Worm (Caenorhabditis elegans) whole organism, mixed stage, embryonic: ENCODE results near the gene daf-5.
"Not testable (repeated sequence)": the region's sequence is repeated elsewhere in the genome, so short reads cannot be mapped to it uniquely, and the experiment has no call there.

Experiments used
- M03D4.4 ChIP-seq: sonication (generic microtip); optimal IDR thresholded peaks from 2 replicates; lab custom pipeline; 2017; ENCODE audit warnings: mild to moderate bottlenecking, missing genetic modification characterization, missing compliant biosample characterization
- blmp-1 ChIP-seq: fragments of 150-350 bp; optimal IDR thresholded peaks from 2 replicates; lab custom pipeline; 2014; ENCODE audit warnings: missing biosample characterization, missing genetic modification characterization
- ceh-39 ChIP-seq: fragments of 150-350 bp; optimal IDR thresholded peaks from 2 replicates; lab custom pipeline; 2014; ENCODE audit warnings: missing biosample characterization, missing genetic modification characterization
- ceh-43 ChIP-seq: fragments of 200-800 bp; sonication (Bioruptor generic); optimal IDR thresholded peaks from 2 replicates; lab custom pipeline; 2018; ENCODE audit warnings: mild to moderate bottlenecking, missing genetic modification characterization, moderate library complexity, missing compliant biosample characterization
- ces-1 ChIP-seq: fragments of 150-350 bp; optimal IDR thresholded peaks from 2 replicates; lab custom pipeline; 2014; ENCODE audit warnings: missing biosample characterization, missing genetic modification reagents, missing genetic modification characterization
- cnd-1 ChIP-seq: fragments of 200-800 bp; sonication (Bioruptor generic); optimal IDR thresholded peaks from 2 replicates; lab custom pipeline; 2018; ENCODE audit warnings: mild to moderate bottlenecking, missing genetic modification characterization, missing compliant biosample characterization
- drap-1 ChIP-seq: fragments of 200-800 bp; sonication (Bioruptor generic); optimal IDR thresholded peaks from 3 replicates; lab custom pipeline; 2018; ENCODE audit warnings: mild to moderate bottlenecking, missing genetic modification characterization, missing compliant biosample characterization
- elt-1 ChIP-seq: sonication (generic microtip); optimal IDR thresholded peaks from 2 replicates; lab custom pipeline; 2017; ENCODE audit warnings: missing genetic modification characterization, mild to moderate bottlenecking, missing compliant biosample characterization, antibody characterized with exemption, moderate library complexity, borderline replicate concordance; ENCODE audit not compliant: insufficient read depth
- elt-3 ChIP-seq: fragments of 150-350 bp; optimal IDR thresholded peaks from 2 replicates; lab custom pipeline; 2014; ENCODE audit warnings: missing biosample characterization, missing genetic modification characterization
- flh-1 ChIP-seq: fragments of 200-800 bp; sonication (Bioruptor generic); optimal IDR thresholded peaks from 2 replicates; lab custom pipeline; 2018; ENCODE audit warnings: mild to moderate bottlenecking, missing genetic modification characterization, moderate library complexity, missing compliant biosample characterization
- ham-2 ChIP-seq: fragments of 200-800 bp; sonication (Bioruptor generic); optimal IDR thresholded peaks from 2 replicates; lab custom pipeline; 2018; ENCODE audit warnings: mild to moderate bottlenecking, missing genetic modification characterization, missing compliant biosample characterization
- hlh-1 ChIP-seq: fragments of 150-350 bp; optimal IDR thresholded peaks from 2 replicates; lab custom pipeline; 2014; ENCODE audit warnings: missing biosample characterization, missing genetic modification reagents, missing genetic modification characterization
- lin-13 ChIP-seq: fragments of 150-350 bp; optimal IDR thresholded peaks from 2 replicates; lab custom pipeline; 2014; ENCODE audit warnings: missing biosample characterization, missing genetic modification characterization
- lin-32 ChIP-seq: fragments of 200-800 bp; sonication (Bioruptor generic); optimal IDR thresholded peaks from 2 replicates; lab custom pipeline; 2018; ENCODE audit warnings: mild to moderate bottlenecking, missing genetic modification characterization, missing compliant biosample characterization
- mab-5 ChIP-seq: fragments of 150-350 bp; optimal IDR thresholded peaks from 2 replicates; lab custom pipeline; 2014; ENCODE audit warnings: missing biosample characterization, missing genetic modification characterization
- mls-2 ChIP-seq: sonication (generic microtip); optimal IDR thresholded peaks from 2 replicates; lab custom pipeline; 2016; ENCODE audit warnings: mild to moderate bottlenecking, missing genetic modification characterization, moderate library complexity, missing compliant biosample characterization
- nhr-12 ChIP-seq: fragments of 150-350 bp; optimal IDR thresholded peaks from 2 replicates; lab custom pipeline; 2014; ENCODE audit warnings: missing biosample characterization, missing genetic modification characterization
- nhr-2 ChIP-seq: fragments of 150-350 bp; optimal IDR thresholded peaks from 2 replicates; lab custom pipeline; 2014; ENCODE audit warnings: missing biosample characterization, missing genetic modification characterization
- nhr-237 ChIP-seq: fragments of 150-350 bp; optimal IDR thresholded peaks from 2 replicates; lab custom pipeline; 2014; ENCODE audit warnings: missing biosample characterization, missing genetic modification characterization
- nhr-76 ChIP-seq: sonication (generic microtip); optimal IDR thresholded peaks from 2 replicates; lab custom pipeline; 2017; ENCODE audit warnings: missing biosample characterization, missing genetic modification characterization
- pha-4 ChIP-seq: fragments of 150-350 bp; optimal IDR thresholded peaks from 2 replicates; lab custom pipeline; 2018; ENCODE audit warnings: missing biosample characterization, missing genetic modification reagents, missing genetic modification characterization
- sem-2 ChIP-seq: fragments of 200-800 bp; sonication (Bioruptor generic); optimal IDR thresholded peaks from 2 replicates; lab custom pipeline; 2018; ENCODE audit warnings: mild to moderate bottlenecking, missing genetic modification characterization, missing compliant biosample characterization
- sptf-1 ChIP-seq: sonication (generic microtip); optimal IDR thresholded peaks from 2 replicates; lab custom pipeline; 2017; ENCODE audit warnings: mild to moderate bottlenecking, missing genetic modification characterization, moderate library complexity, missing compliant biosample characterization
- tbx-8 ChIP-seq: fragments of 200-800 bp; sonication (Bioruptor generic); optimal IDR thresholded peaks from 2 replicates; lab custom pipeline; 2018; ENCODE audit warnings: mild to moderate bottlenecking, missing genetic modification characterization, moderate library complexity, missing compliant biosample characterization
- unc-120 ChIP-seq: sonication (generic microtip); optimal IDR thresholded peaks from 2 replicates; lab custom pipeline; 2017; ENCODE audit warnings: missing genetic modification characterization, missing compliant biosample characterization; ENCODE audit not compliant: poor library complexity, severe bottlenecking
- unc-39 ChIP-seq: fragments of 150-350 bp; optimal IDR thresholded peaks from 2 replicates; lab custom pipeline; 2014; ENCODE audit warnings: missing biosample characterization, missing genetic modification characterization
- unc-62 ChIP-seq: fragments of 150-350 bp; optimal IDR thresholded peaks from 2 replicates; lab custom pipeline; 2014; ENCODE audit warnings: missing biosample characterization, missing genetic modification reagents, missing genetic modification characterization
- ztf-11 ChIP-seq: fragments of 150-350 bp; optimal IDR thresholded peaks from 2 replicates; lab custom pipeline; 2014; ENCODE audit warnings: missing biosample characterization, missing genetic modification characterization

daf-5 gene

DNA sequence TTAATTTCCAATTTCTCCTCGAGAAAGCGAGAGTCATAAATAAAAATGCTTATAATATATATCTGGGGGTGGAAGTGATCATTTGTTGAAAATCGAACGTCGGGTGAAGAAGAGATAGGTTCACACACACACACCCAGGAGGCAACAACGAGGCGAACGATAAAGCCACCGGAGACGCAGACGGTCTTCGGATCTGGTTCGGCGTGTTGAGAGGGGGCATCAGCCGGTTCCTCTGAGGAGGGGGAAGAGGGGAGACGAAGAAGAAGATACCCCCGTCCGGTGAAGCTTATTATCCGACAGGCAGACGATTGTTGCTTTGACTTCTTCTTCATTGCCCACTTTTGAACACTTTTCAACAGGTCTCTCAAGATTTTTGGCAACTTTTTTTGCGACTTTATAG, 47.3 kb downstream of the daf-5 start:
- no peak for TF ChIP-seq hlh-1
- TF ChIP-seq ham-2 (GFP tag; lab: Kevin White, UChicago), result peak; percentile 53
- no peak for TF ChIP-seq unc-120 (tag; lab: Kevin White, UChicago)
- TF ChIP-seq cnd-1 (tag; lab: Kevin White, UChicago), result no peak
- no peak for TF ChIP-seq blmp-1 (tag; lab: Kevin White, UChicago)
- no peak for TF ChIP-seq sptf-1 (tag; lab: Kevin White, UChicago)
- TF ChIP-seq, all 35 proteins: peak for 1

DNA sequence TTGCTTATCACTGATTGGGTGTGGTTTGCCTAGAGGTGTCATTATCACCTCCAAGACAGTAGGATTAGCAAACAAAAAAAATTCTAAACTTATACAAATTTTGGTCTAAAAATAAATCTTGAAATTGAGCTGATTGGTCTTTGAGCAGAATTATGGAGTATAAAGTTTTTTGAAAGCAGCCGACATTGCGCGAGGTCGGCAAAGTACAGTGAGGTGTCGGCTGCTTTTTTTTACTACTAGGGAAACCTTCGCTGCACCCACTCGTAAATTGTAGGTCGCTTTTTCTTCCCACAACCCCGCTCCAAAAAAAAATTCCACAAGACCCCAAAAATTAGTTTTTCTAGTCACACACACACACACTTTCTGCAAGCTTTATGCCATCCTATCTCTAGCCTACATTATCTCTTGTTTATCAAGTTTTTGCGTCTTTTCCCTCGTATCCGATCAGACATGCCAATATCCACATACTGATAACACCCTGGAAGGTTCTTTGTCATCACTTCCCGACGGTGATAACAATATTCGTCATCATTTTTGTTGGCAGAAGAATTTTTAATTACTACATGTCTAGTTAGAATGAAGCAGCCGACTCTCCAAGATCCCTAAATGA, 48.2 kb downstream of the daf-5 start:
- TF ChIP-seq elt-3 (tag; lab: Kevin White, UChicago) (peak; percentile 68), drap-1 (GFP tag; lab: Kevin White, UChicago) (no peak), pha-4 (tag; lab: Kevin White, UChicago) (no peak)
- TF ChIP-seq, all 35 proteins: peak for 1

DNA sequence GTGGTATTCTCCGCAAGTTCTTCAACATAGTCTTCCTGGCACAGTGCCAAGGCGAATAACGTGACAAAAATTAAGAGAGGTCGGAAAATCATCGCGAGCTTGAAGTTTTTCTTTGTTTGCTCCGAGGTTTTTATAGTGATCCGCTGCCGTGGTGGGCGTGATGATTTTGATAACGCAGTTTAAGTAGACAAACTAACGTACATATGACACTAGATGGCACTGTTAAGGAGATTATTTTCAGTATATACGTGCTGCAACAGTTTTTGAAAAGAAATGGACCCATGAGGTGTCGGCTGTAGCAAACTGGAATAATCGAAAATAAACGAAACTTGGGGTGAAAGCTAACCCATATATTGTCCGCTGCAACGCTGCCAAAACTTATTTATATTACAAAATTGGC, 49.9 kb downstream of the daf-5 start, which contains the start of gene F01D5.5:
Gene F01D5.5 (minus strand): TSS at position 101 of the 400 bp plus-strand sequence.
- no peak for TF ChIP-seq nhr-2 (tag; lab: Kevin White, UChicago)
- no peak for TF ChIP-seq nhr-76 (tag; lab: Kevin White, UChicago)
- TF ChIP-seq ceh-43 (GFP tag; lab: Kevin White, UChicago), result no peak
- TF ChIP-seq unc-62 (GFP tag; lab: Kevin White, UChicago), result no peak
- TF ChIP-seq lin-13, result no peak
- no peak for TF ChIP-seq mls-2 (tag; lab: Kevin White, UChicago)
- no peak for TF ChIP-seq sptf-1 (tag; lab: Kevin White, UChicago)
- no peak for TF ChIP-seq drap-1 (GFP tag; lab: Kevin White, UChicago)

DNA sequence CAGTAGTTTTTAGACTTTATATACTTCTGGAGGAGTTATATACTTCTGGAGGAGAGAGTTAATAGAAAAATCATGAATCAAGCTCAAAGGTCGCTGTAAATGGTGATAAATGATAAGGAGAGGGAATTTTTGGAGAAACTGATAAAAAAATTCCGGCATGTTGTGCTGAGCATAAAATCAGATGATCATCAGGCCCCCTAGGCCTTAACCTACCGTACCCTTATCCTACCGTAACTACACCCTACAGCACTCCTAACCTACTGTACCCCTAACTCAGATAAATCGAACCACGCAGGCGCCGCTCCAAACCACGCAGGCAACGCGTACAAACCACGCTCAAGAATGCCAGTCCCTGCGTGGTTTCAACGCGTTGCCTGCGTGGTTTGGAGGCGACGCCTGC, 52.1 kb downstream of the daf-5 start, which contains the start of gene F01D5.3:
Gene F01D5.3 (minus strand): TSS at position 101 of the 400 bp plus-strand sequence.
- TF ChIP-seq M03D4.4 (tag; lab: Kevin White, UChicago); flh-1 (GFP tag; lab: Kevin White, UChicago); mls-2 (tag; lab: Kevin White, UChicago): not testable (repeated sequence)

DNA sequence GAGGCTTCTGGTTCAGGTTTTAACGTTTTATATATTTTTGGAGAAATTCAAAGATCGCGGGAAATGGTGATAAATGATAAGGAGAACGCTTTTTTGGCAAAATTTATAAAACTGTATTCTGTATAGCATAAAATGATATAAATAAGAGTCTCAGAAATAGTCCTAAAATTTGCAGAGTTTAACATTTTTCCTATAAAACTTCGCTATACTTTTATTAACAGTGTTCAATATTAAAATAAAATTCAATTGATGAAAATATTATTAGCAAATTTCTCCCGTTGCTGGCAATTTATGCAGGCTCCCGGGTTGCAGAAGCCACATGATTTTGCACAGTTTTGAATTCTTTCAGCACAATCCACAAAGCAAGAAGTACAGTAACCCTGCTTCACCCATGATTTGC, 53.1 kb downstream of the daf-5 start, which contains the start of gene F01D5.2:
Gene F01D5.2 (minus strand): TSS at position 101 of the 400 bp plus-strand sequence.
- TF ChIP-seq nhr-12, result no peak
- no peak for TF ChIP-seq tbx-8
- TF ChIP-seq mab-5 (tag; lab: Kevin White, UChicago), result no peak
- TF ChIP-seq ceh-43 (GFP tag; lab: Kevin White, UChicago), result no peak
- no peak for TF ChIP-seq unc-120 (tag; lab: Kevin White, UChicago)
- TF ChIP-seq unc-62 (GFP tag; lab: Kevin White, UChicago), result no peak
- no peak for TF ChIP-seq ceh-39 (tag; lab: Kevin White, UChicago)
- TF ChIP-seq lin-32 (GFP tag; lab: Kevin White, UChicago), result no peak
- no peak for TF ChIP-seq unc-39 (tag; lab: Kevin White, UChicago)

DNA sequence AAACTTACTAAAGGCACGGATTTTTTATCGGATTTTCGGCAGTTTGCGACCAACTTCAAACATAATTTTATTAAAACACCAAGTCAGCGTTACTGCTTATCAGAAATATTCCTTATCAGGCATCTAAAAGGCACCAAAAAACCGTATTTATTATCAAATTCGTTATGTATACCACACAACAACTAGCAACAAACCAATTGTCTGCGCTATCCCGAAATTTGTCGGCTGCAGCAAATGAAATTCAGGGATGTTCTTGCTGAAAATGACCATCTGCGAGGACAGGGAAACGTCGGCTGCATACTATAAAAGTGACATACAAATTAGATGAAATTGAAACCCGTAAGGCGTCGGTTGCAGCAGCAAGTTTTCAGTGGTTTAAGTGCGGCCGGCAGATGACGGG, 54.1 kb downstream of the daf-5 start:
- no peak for TF ChIP-seq unc-39 (tag; lab: Kevin White, UChicago)
- no peak for TF ChIP-seq nhr-237 (tag; lab: Kevin White, UChicago)
- TF ChIP-seq cnd-1 (tag; lab: Kevin White, UChicago), result no peak
- TF ChIP-seq tbx-8, result no peak
- TF ChIP-seq mls-2 (tag; lab: Kevin White, UChicago), result no peak
- TF ChIP-seq sem-2 (GFP tag; lab: Kevin White, UChicago), result no peak
- no peak for TF ChIP-seq sptf-1 (tag; lab: Kevin White, UChicago)
- no peak for TF ChIP-seq blmp-1 (tag; lab: Kevin White, UChicago)
- TF ChIP-seq unc-62 (GFP tag; lab: Kevin White, UChicago), result no peak
- TF ChIP-seq hlh-1, result no peak
- TF ChIP-seq pha-4 (tag; lab: Kevin White, UChicago), result no peak
- TF ChIP-seq flh-1 (GFP tag; lab: Kevin White, UChicago), result no peak
- TF ChIP-seq elt-1 (tag; lab: Kevin White, UChicago), result no peak
- TF ChIP-seq ces-1 (GFP tag; lab: Kevin White, UChicago), result no peak
- TF ChIP-seq ztf-11, result no peak
